Fruit fly (Drosophila melanogaster) whole organism: ENCODE results near the gene CG3515.

ENCODE experiments used
- CG8478 ChIP-seq: fragments of >200 bp; optimal IDR thresholded peaks from 2 replicates; lab custom pipeline; 2018; ENCODE audit warnings: inconsistent platforms
- Dll ChIP-seq: fragments of >200 bp; optimal IDR thresholded peaks from 2 replicates; lab custom pipeline; 2017
- EcR ChIP-seq, 2 experiments: fragments of >200 bp; optimal IDR thresholded peaks; 2 replicates each; lab custom pipeline; 2017; ENCODE audit warnings: missing biosample characterization in 2 of 2, missing genetic modification characterization in 2 of 2, missing genetic modification reagents in 2 of 2
- psq ChIP-seq: fragments of >200 bp; optimal IDR thresholded peaks from 2 replicates; lab custom pipeline; 2017
- usp ChIP-seq: fragments of >200 bp; optimal IDR thresholded peaks from 2 replicates; lab custom pipeline; 2017; ENCODE audit warnings: missing biosample characterization, missing genetic modification characterization, mixed read lengths

dm6 chr2L:2585285-2585684 is 32.7 kb upstream of the CG3515 start, which contains the start of gene Drp1:
- no peak for TF ChIP-seq psq (lab: Kevin White, UChicago)
- no peak for TF ChIP-seq CG8478
- TF ChIP-seq usp (GFP tag; lab: Kevin White, UChicago) = no peak
- TF ChIP-seq EcR (GFP tag; optimal IDR thresholded peaks at IDR 0.05; lab: Kevin White, UChicago) = no peak
- TF ChIP-seq Dll (lab: Kevin White, UChicago) = no peak
